Fruit fly (Drosophila melanogaster) whole organism, embryonic: ENCODE results near the gene CG33306.

Source experiments
- Bgb ChIP-seq: fragments of 200-800 bp; sonication (Bioruptor generic); IDR thresholded peaks from 2 replicates; pipeline ENCODE4 v1.3.6; 2022; ENCODE audit warnings: missing biosample characterization, missing genetic modification characterization; ENCODE audit not compliant: partially characterized antibody
- CG10147 ChIP-seq: fragments of 200-800 bp; sonication (Bioruptor generic); optimal IDR thresholded peaks from 2 replicates; lab custom pipeline; 2019; ENCODE audit warnings: missing biosample characterization, mild to moderate bottlenecking, missing genetic modification characterization, moderate library complexity
- CG10209 ChIP-seq: fragments of 200-800 bp; sonication (Bioruptor generic); optimal IDR thresholded peaks from 3 replicates; lab custom pipeline; 2017; ENCODE audit warnings: missing biosample characterization, mild to moderate bottlenecking, missing genetic modification characterization, missing genetic modification reagents
- CG10267 ChIP-seq: fragments of 200-800 bp; sonication (Bioruptor generic); optimal IDR thresholded peaks from 2 replicates; lab custom pipeline; 2018; ENCODE audit warnings: missing biosample characterization, mild to moderate bottlenecking, missing genetic modification characterization, moderate library complexity
- CG11085 ChIP-seq: fragments of 200-800 bp; sonication (Bioruptor generic); IDR thresholded peaks from 2 replicates; pipeline ENCODE4 v1.3.6; 2022; ENCODE audit warnings: missing biosample characterization, missing genetic modification characterization
- CG12155 ChIP-seq: fragments of 200-800 bp; sonication (Bioruptor generic); optimal IDR thresholded peaks from 3 replicates; lab custom pipeline; 2016; ENCODE audit warnings: missing biosample characterization, missing genetic modification characterization
- CG12299 ChIP-seq: fragments of 200-800 bp; sonication (Bioruptor generic); optimal IDR thresholded peaks from 2 replicates; lab custom pipeline; 2018; ENCODE audit warnings: missing biosample characterization, mild to moderate bottlenecking, missing genetic modification characterization
- CG1233 ChIP-seq: fragments of 200-800 bp; sonication (Bioruptor generic); optimal IDR thresholded peaks from 4 replicates; lab custom pipeline; 2018; ENCODE audit warnings: missing biosample characterization, mild to moderate bottlenecking, missing genetic modification characterization
- CG13123 ChIP-seq: fragments of 200-800 bp; sonication (Bioruptor generic); optimal IDR thresholded peaks from 2 replicates; lab custom pipeline; 2016; ENCODE audit warnings: missing biosample characterization, missing genetic modification characterization
- CG14860 ChIP-seq: fragments of 200-800 bp; sonication (Bioruptor generic); IDR thresholded peaks from 3 replicates; pipeline ENCODE4 v1.3.6; 2022; ENCODE audit warnings: missing biosample characterization, missing genetic modification characterization; ENCODE audit not compliant: partially characterized antibody
- CG17829 ChIP-seq: fragments of 200-800 bp; optimal IDR thresholded peaks from 2 replicates; lab custom pipeline; 2019; ENCODE audit warnings: missing biosample characterization, mild to moderate bottlenecking, missing genetic modification characterization, moderate library complexity
- CG1832 ChIP-seq: fragments of 200-800 bp; sonication (Bioruptor generic); optimal IDR thresholded peaks from 2 replicates; lab custom pipeline; 2017; ENCODE audit warnings: missing biosample characterization, mild to moderate bottlenecking, missing genetic modification characterization, inconsistent platforms
- CG2116 ChIP-seq: fragments of 200-800 bp; sonication (Bioruptor generic); optimal IDR thresholded peaks from 3 replicates; lab custom pipeline; 2018; ENCODE audit warnings: missing biosample characterization, mild to moderate bottlenecking, missing genetic modification characterization
- CG2712 ChIP-seq: fragments of 200-800 bp; optimal IDR thresholded peaks from 3 replicates; lab custom pipeline; 2019; ENCODE audit warnings: missing biosample characterization, mild to moderate bottlenecking, missing genetic modification characterization, moderate library complexity
- CG33557 ChIP-seq: fragments of 200-800 bp; sonication (Bioruptor generic); optimal IDR thresholded peaks from 2 replicates; lab custom pipeline; 2019; ENCODE audit warnings: missing biosample characterization, mild to moderate bottlenecking, missing genetic modification characterization, moderate library complexity
- CG34376 ChIP-seq: fragments of 200-800 bp; sonication (Bioruptor generic); optimal IDR thresholded peaks from 2 replicates; lab custom pipeline; 2018; ENCODE audit warnings: missing biosample characterization, mild to moderate bottlenecking, missing genetic modification characterization
- CG3726 ChIP-seq: fragments of 200-800 bp; sonication (Bioruptor generic); IDR thresholded peaks from 3 replicates; pipeline ENCODE4, ENCODE4 v1.3.6; 2022; ENCODE audit warnings: missing biosample characterization, missing genetic modification characterization
- CG4424 ChIP-seq: fragments of 200-800 bp; sonication (Bioruptor generic); optimal IDR thresholded peaks from 3 replicates; lab custom pipeline; 2016; ENCODE audit warnings: missing biosample characterization, missing genetic modification characterization
- CG8388 ChIP-seq: fragments of 200-800 bp; sonication (Bioruptor generic); optimal IDR thresholded peaks from 2 replicates; lab custom pipeline; 2019; ENCODE audit warnings: missing biosample characterization, mild to moderate bottlenecking, missing genetic modification characterization, moderate library complexity
- CG9797 ChIP-seq: fragments of 200-800 bp; sonication (Bioruptor generic); optimal IDR thresholded peaks from 3 replicates; lab custom pipeline; 2018; ENCODE audit warnings: missing biosample characterization, mild to moderate bottlenecking, missing genetic modification characterization
- Dbx ChIP-seq: fragments of 200-800 bp; sonication (Bioruptor generic); IDR thresholded peaks from 3 replicates; pipeline ENCODE4 v1.3.6; 2022; ENCODE audit warnings: missing biosample characterization, missing genetic modification characterization
- Ets97D ChIP-seq: fragments of 200-800 bp; sonication (Bioruptor generic); optimal IDR thresholded peaks from 3 replicates; lab custom pipeline; 2016; ENCODE audit warnings: missing biosample characterization, missing genetic modification characterization
- HLH4C ChIP-seq: fragments of 200-800 bp; sonication (Bioruptor generic); IDR thresholded peaks from 3 replicates; pipeline ENCODE4 v1.3.6; 2022; ENCODE audit warnings: missing biosample characterization, missing genetic modification characterization; ENCODE audit not compliant: partially characterized antibody
- PHDP ChIP-seq: fragments of 200-800 bp; sonication (Bioruptor generic); optimal IDR thresholded peaks from 3 replicates; lab custom pipeline; 2018; ENCODE audit warnings: missing biosample characterization, mild to moderate bottlenecking, missing genetic modification characterization, moderate library complexity
- Pdp1 ChIP-seq, 2 experiments: fragments of 200-800 bp; sonication (Bioruptor generic); optimal IDR thresholded peaks; 3 replicates each; lab custom pipeline; 2016; ENCODE audit warnings: missing biosample characterization in 2 of 2, missing genetic modification characterization in 2 of 2, mild to moderate bottlenecking in 1 of 2, moderate library complexity in 1 of 2
- Ravus ChIP-seq: fragments of 200-800 bp; sonication (Bioruptor generic); IDR thresholded peaks from 2 replicates; pipeline ENCODE4 v1.3.6; 2022; ENCODE audit warnings: missing biosample characterization, missing genetic modification characterization
- Six4 ChIP-seq: fragments of 200-800 bp; sonication (Bioruptor generic); optimal IDR thresholded peaks from 2 replicates; lab custom pipeline; 2016; ENCODE audit warnings: missing biosample characterization, missing genetic modification characterization
- TFAM ChIP-seq: fragments of 200-800 bp; sonication (Bioruptor generic); optimal IDR thresholded peaks from 2 replicates; lab custom pipeline; 2017; ENCODE audit warnings: missing biosample characterization, missing genetic modification characterization, inconsistent platforms
- bowl ChIP-seq: fragments of 200-800 bp; sonication (Bioruptor generic); IDR thresholded peaks from 2 replicates; pipeline ENCODE4 v1.3.6; 2022; ENCODE audit warnings: missing biosample characterization, missing genetic modification characterization
- crc ChIP-seq: fragments of 200-800 bp; sonication (Bioruptor generic); optimal IDR thresholded peaks from 2 replicates; lab custom pipeline; 2016; ENCODE audit warnings: missing biosample characterization, missing genetic modification characterization
- dpn ChIP-seq, 2 experiments: fragments of 200-800 bp; sonication (Bioruptor generic); optimal IDR thresholded peaks; 3 replicates each; lab custom pipeline; 2016; ENCODE audit warnings: missing biosample characterization in 2 of 2, missing genetic modification characterization in 2 of 2
- fd96Cb ChIP-seq: fragments of 200-800 bp; sonication (Bioruptor generic); optimal IDR thresholded peaks from 2 replicates; lab custom pipeline; 2018; ENCODE audit warnings: missing biosample characterization, mild to moderate bottlenecking, missing genetic modification characterization, moderate library complexity
- hth ChIP-seq: fragments of >200 bp; optimal IDR thresholded peaks from 2 replicates; lab custom pipeline; 2017; ENCODE audit warnings: inconsistent platforms
- ken ChIP-seq: fragments of 200-800 bp; sonication (Bioruptor generic); IDR thresholded peaks from 3 replicates; pipeline ENCODE4 v1.3.6; 2022; ENCODE audit warnings: missing biosample characterization, missing genetic modification characterization
- klu ChIP-seq: fragments of 200-800 bp; sonication (Bioruptor generic); IDR thresholded peaks from 2 replicates; pipeline ENCODE4 v1.3.6; 2022; ENCODE audit warnings: missing biosample characterization, missing genetic modification characterization
- nmo ChIP-seq: fragments of 200-800 bp; sonication (Bioruptor generic); optimal IDR thresholded peaks from 2 replicates; lab custom pipeline; 2018; ENCODE audit warnings: missing biosample characterization, mild to moderate bottlenecking, missing genetic modification characterization, moderate library complexity
- org-1 ChIP-seq: fragments of 200-800 bp; sonication (Bioruptor generic); optimal IDR thresholded peaks from 2 replicates; lab custom pipeline; 2017; ENCODE audit warnings: missing biosample characterization, missing genetic modification characterization
- pita ChIP-seq: fragments of 200-800 bp; sonication (Bioruptor generic); optimal IDR thresholded peaks from 2 replicates; lab custom pipeline; 2017; ENCODE audit warnings: missing biosample characterization, mild to moderate bottlenecking, missing genetic modification characterization
- prd ChIP-seq, 3 experiments: fragments of >200 bp in 2 of 3; fragments of 200-800 bp in 1 of 3; sonication (Bioruptor generic) in 1 of 3; optimal IDR thresholded peaks in 2 of 3; IDR thresholded peaks in 1 of 3; 2 replicates in 2 of 3; 3 replicates in 1 of 3; pipeline versions ENCODE4 v1.3.6 to Lab custom; 2017 to 2022; ENCODE audit warnings: missing biosample characterization in 1 of 3, missing genetic modification characterization in 1 of 3
- pzg ChIP-seq: fragments of 200-800 bp; sonication (Bioruptor generic); optimal IDR thresholded peaks from 3 replicates; lab custom pipeline; 2018; ENCODE audit warnings: missing biosample characterization, mild to moderate bottlenecking, missing genetic modification characterization, moderate library complexity
- salm ChIP-seq: fragments of 200-800 bp; sonication (Bioruptor generic); optimal IDR thresholded peaks from 2 replicates; lab custom pipeline; 2018; ENCODE audit warnings: missing biosample characterization, mild to moderate bottlenecking, missing genetic modification characterization
- sens ChIP-seq: fragments of 200-800 bp; sonication (Bioruptor generic); peaks from one replicate; lab custom pipeline; 2016; ENCODE audit warnings: missing biosample characterization, missing genetic modification characterization
- seq ChIP-seq: fragments of 200-800 bp; sonication (Bioruptor generic); IDR thresholded peaks from 2 replicates; pipeline ENCODE4 v1.3.6; 2022; ENCODE audit warnings: missing biosample characterization, missing genetic modification characterization
- slbo ChIP-seq: fragments of 200-800 bp; sonication (Bioruptor generic); IDR thresholded peaks from 2 replicates; pipeline ENCODE4 v1.3.6; 2022; ENCODE audit warnings: missing biosample characterization, missing genetic modification characterization
- slp2 ChIP-seq: fragments of 200-800 bp; sonication (Bioruptor generic); optimal IDR thresholded peaks from 2 replicates; lab custom pipeline; 2016; ENCODE audit warnings: missing biosample characterization, missing genetic modification characterization
- so ChIP-seq: fragments of 200-800 bp; sonication (Bioruptor generic); IDR thresholded peaks from 3 replicates; pipeline ENCODE4 v1.3.6; 2022; ENCODE audit warnings: missing biosample characterization, missing genetic modification characterization
- toy ChIP-seq: fragments of 200-800 bp; sonication (Bioruptor generic); IDR thresholded peaks from 2 replicates; pipeline ENCODE4 v1.3.6; 2022; ENCODE audit warnings: missing biosample characterization, missing genetic modification characterization
- tup ChIP-seq: fragments of 200-800 bp; sonication (Bioruptor generic); optimal IDR thresholded peaks from 2 replicates; lab custom pipeline; 2016; ENCODE audit warnings: missing biosample characterization, mild to moderate bottlenecking, missing genetic modification characterization, moderate library complexity
- usp ChIP-seq: fragments of >200 bp; optimal IDR thresholded peaks from 2 replicates; lab custom pipeline; 2017; ENCODE audit warnings: missing biosample characterization, missing genetic modification characterization
- zf30C ChIP-seq: fragments of 200-800 bp; sonication (Bioruptor generic); optimal IDR thresholded peaks from 3 replicates; lab custom pipeline; 2018; ENCODE audit warnings: missing biosample characterization, mild to moderate bottlenecking, missing genetic modification characterization

Gene CG33306

dm6 chr2L:13839744-13840151, 3.8 kb downstream of the CG33306 start (continued):
- TF ChIP-seq Bgb (no peak), seq (GFP tag; lab: Robert Waterston, UW) (peak; percentile 57), usp (GFP tag; lab: Kevin White, UChicago) (no peak), CG34376 (GFP tag; lab: Kevin White, UChicago) (no peak), nmo (GFP tag; lab: Kevin White, UChicago) (peak; percentile 96), CG1233 (peak; percentile 36), CG10209 (GFP tag; lab: Kevin White, UChicago) (peak; percentile 80), CG10267 (tag; lab: Kevin White, UChicago) (peak; percentile 72), Pdp1 (GFP tag; optimal IDR thresholded peaks at IDR 0.05; lab: Kevin White, UChicago) (peak; percentile 73 to 76), CG14860 (no peak), CG2712 (tag; lab: Kevin White, UChicago) (peak; percentile 85), pita (GFP tag; lab: Kevin White, UChicago) (no peak), CG8388 (GFP tag; lab: Kevin White, UChicago) (peak; percentile 80), Ets97D (GFP tag; lab: Kevin White, UChicago) (peak; percentile 57), klu (GFP tag; lab: Robert Waterston, UW) (peak; percentile 74), prd (optimal IDR thresholded peaks at IDR 0.05; lab: Kevin White, UChicago) (no peak), prd (GFP tag; IDR thresholded peaks at IDR 0.05; lab: Robert Waterston, UW) (peak; percentile 70), PHDP (tag; lab: Kevin White, UChicago) (peak; percentile 86), CG13123 (GFP tag; lab: Kevin White, UChicago) (peak; percentile 49), bowl (GFP tag; lab: Robert Waterston, UW) (no peak), dpn (GFP tag; optimal IDR thresholded peaks at IDR 0.05; lab: Kevin White, UChicago) (peak; percentile 81 to 83), zf30C (GFP tag; lab: Kevin White, UChicago) (peak; percentile 18), tup (GFP tag; lab: Kevin White, UChicago) (peak; percentile 36), hth (lab: Kevin White, UChicago) (no peak), fd96Cb (tag; lab: Kevin White, UChicago) (peak; percentile 83), CG33557 (peak; percentile 5), slp2 (peak; percentile 80), CG4424 (peak; percentile 81), TFAM (no peak), CG2116 (GFP tag; lab: Kevin White, UChicago) (peak; percentile 46), HLH4C (GFP tag; lab: Robert Waterston, UW) (no peak), pzg (GFP tag; lab: Kevin White, UChicago) (no peak), Dbx (GFP tag; lab: Robert Waterston, UW) (peak; percentile 73), sens (GFP tag; lab: Kevin White, UChicago) (peak; percentile 97), Six4 (GFP tag; lab: Kevin White, UChicago) (peak; percentile 72), so (GFP tag; lab: Robert Waterston, UW) (peak; percentile 90), CG12299 (tag; lab: Kevin White, UChicago) (peak; percentile 72), slbo (GFP tag; lab: Robert Waterston, UW) (peak; percentile 80), salm (tag; lab: Kevin White, UChicago) (peak; percentile 67), CG3726 (GFP tag; lab: Robert Waterston, UW) (0 out of 3 replicates have a peak, but pooled peaks have one; percentile 71), CG10147 (GFP tag; lab: Kevin White, UChicago) (peak; percentile 90), org-1 (GFP tag; lab: Kevin White, UChicago) (peak; percentile 86), Ravus (GFP tag; lab: Robert Waterston, UW) (peak; percentile 48), CG1832 (GFP tag; lab: Kevin White, UChicago) (no peak), CG9797 (GFP tag; lab: Kevin White, UChicago) (no peak), CG17829 (tag; lab: Kevin White, UChicago) (peak; percentile 84), ken (no peak), toy (GFP tag; lab: Robert Waterston, UW) (0 out of 2 replicates have a peak, but pooled peaks have one; percentile 26), crc (GFP tag; lab: Kevin White, UChicago) (peak; percentile 68), CG11085 (GFP tag; lab: Robert Waterston, UW) (peak; percentile 48; the same call in 1 of the 2 replicates), CG12155 (peak; percentile 84)
